Worm (Caenorhabditis elegans) whole organism, midembryonic: Measurements from ENCODE around the gene lys-3.

Experiments
- T22C8.4 ChIP-seq: fragments of 200-800 bp; sonication (Bioruptor generic); IDR thresholded peaks from 2 replicates; pipeline ENCODE4 v1.3.6; 2022; ENCODE audit warnings: missing genetic modification characterization, missing compliant biosample characterization
- cog-1 ChIP-seq: sonication (generic microtip); optimal IDR thresholded peaks from 2 replicates; lab custom pipeline; 2016; ENCODE audit warnings: missing genetic modification characterization, missing compliant biosample characterization
- flt-1 ChIP-seq: fragments of 200-800 bp; sonication (Bioruptor generic); IDR thresholded peaks from 2 replicates; pipeline ENCODE4 v1.3.6; 2022; ENCODE audit warnings: missing genetic modification characterization, missing compliant biosample characterization
- med-1 ChIP-seq: sonication (generic microtip); optimal IDR thresholded peaks from 2 replicates; lab custom pipeline; 2017; ENCODE audit warnings: missing genetic modification characterization, mild to moderate bottlenecking, missing compliant biosample characterization, antibody characterized with exemption, missing genetic modification reagents; ENCODE audit not compliant: insufficient read depth
- ztf-23 ChIP-seq: fragments of 200-800 bp; sonication (Bioruptor generic); IDR thresholded peaks from 2 replicates; pipeline ENCODE4 v1.3.6; 2022; ENCODE audit warnings: missing genetic modification reagents, missing genetic modification characterization, missing compliant biosample characterization
- ztf-29 ChIP-seq: fragments of 200-800 bp; sonication (Bioruptor generic); IDR thresholded peaks from 2 replicates; pipeline ENCODE4 v1.3.6; 2022; ENCODE audit warnings: missing genetic modification reagents, missing genetic modification characterization, missing compliant biosample characterization

DNA sequence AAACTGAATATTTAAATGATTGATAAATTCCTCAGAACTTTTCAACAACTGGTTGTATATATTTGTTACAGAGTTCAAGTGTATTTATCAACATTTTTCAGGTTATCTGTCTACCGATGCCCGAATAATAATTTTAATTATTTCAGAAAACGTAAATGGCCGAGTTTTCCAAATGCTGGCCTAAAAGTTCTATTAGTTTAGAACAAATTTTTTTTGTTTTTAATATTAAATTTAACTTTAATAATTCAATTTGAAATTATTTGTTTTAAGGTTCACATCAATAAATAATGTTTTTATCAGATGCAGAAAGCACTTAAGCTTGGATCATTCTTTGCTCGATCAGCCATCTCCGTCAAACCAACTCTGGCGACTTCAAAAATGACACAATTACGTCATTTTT is 31.0 kb upstream of the lys-3 start, which contains the start of gene trx-2:
- TF ChIP-seq ztf-23 (GFP tag; lab: Robert Waterston, UW), result no peak
- TF ChIP-seq cog-1 (tag; lab: Kevin White, UChicago), result no peak
- no peak for TF ChIP-seq flt-1
- TF ChIP-seq T22C8.4, result no peak
- no peak for TF ChIP-seq med-1 (GFP tag; lab: Kevin White, UChicago)
- TF ChIP-seq ztf-29 (GFP tag; lab: Robert Waterston, UW), result no peak
